Worm (Caenorhabditis elegans): ENCODE results near the gene K07H8.11.

K07H8.11 gene

DNA sequence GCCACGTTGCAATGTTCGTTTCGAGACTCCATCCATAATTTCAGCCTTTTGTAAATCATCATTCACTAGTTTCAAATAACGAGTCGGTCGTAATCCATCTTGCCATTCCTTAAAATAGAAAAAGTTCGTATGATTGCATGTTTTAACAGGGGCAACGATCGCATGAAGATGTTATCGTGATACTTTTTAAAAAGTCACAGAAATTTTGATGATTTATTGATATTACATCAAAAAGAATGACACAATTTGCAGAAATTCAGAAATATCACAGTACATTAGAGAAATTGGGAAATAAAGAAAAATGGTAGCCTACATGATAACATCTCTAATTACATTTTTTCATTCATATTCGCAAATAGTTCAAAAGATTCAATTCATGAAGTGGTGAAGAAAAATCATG, 1.8 kb downstream of the K07H8.11 start:
- TF ChIP-seq unc-62 (GFP tag; optimal IDR thresholded peaks at IDR 0.05) (no peak), nhr-12 (tag; optimal IDR thresholded peaks at IDR 0.05) (no peak), flh-1 (GFP tag; optimal IDR thresholded peaks at IDR 0.05) (no peak), elt-3 (tag; optimal IDR thresholded peaks at IDR 0.05) (no peak), hlh-1 (tag; optimal IDR thresholded peaks at IDR 0.05) (no peak), M03D4.4 (tag; optimal IDR thresholded peaks at IDR 0.05) (no peak), snpc-4 (tag; optimal IDR thresholded peaks at IDR 0.05) (no peak), ces-1 (GFP tag; optimal IDR thresholded peaks at IDR 0.05) (no peak), lin-13 (tag; optimal IDR thresholded peaks at IDR 0.05) (no peak), pha-4 (tag; optimal IDR thresholded peaks at IDR 0.05) (no peak), lsy-2 (tag; optimal IDR thresholded peaks at IDR 0.05) (no peak), drap-1 (GFP tag; optimal IDR thresholded peaks at IDR 0.05) (no peak), mep-1 (tag; optimal IDR thresholded peaks at IDR 0.05) (no peak), bed-3 (GFP tag; optimal IDR thresholded peaks at IDR 0.05) (no peak), nhr-76 (tag; optimal IDR thresholded peaks at IDR 0.05) (no peak), sem-2 (GFP tag; optimal IDR thresholded peaks at IDR 0.05) (no peak), ztf-11 (tag; optimal IDR thresholded peaks at IDR 0.05) (no peak), blmp-1 (tag; optimal IDR thresholded peaks at IDR 0.05) (no peak), tbx-8 (GFP tag; optimal IDR thresholded peaks at IDR 0.05) (no peak)

DNA sequence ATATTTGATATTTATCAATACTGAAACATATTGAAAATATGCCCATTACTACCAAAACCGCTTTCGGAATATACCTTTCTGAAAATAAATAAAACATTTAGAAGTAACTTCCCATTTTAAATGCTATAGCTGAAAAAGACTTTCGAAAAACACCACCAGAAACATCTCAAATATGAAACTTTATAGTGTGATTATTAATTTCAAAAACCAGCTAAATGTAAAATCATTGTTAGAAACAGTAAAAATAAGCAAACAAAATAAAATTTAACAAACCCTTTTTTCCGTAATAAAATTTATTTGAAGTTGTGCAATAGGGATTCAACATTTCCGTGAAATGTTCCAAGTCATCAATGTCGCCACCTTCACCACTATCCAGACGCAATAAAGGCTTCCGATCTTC, 7.1 kb downstream of the K07H8.11 start, which contains the start of the genes K07H8.5 and K07H8.8:
Gene K07H8.5 (plus strand): TSS at position 301 of the 400 bp plus-strand sequence.
Gene K07H8.8 (minus strand): TSS at position 389 of the 400 bp plus-strand sequence.
- TF ChIP-seq nhr-76 (tag; optimal IDR thresholded peaks at IDR 0.05) (no peak), elt-3 (tag; optimal IDR thresholded peaks at IDR 0.05) (no peak), pha-4 (tag; optimal IDR thresholded peaks at IDR 0.05) (no peak)

DNA sequence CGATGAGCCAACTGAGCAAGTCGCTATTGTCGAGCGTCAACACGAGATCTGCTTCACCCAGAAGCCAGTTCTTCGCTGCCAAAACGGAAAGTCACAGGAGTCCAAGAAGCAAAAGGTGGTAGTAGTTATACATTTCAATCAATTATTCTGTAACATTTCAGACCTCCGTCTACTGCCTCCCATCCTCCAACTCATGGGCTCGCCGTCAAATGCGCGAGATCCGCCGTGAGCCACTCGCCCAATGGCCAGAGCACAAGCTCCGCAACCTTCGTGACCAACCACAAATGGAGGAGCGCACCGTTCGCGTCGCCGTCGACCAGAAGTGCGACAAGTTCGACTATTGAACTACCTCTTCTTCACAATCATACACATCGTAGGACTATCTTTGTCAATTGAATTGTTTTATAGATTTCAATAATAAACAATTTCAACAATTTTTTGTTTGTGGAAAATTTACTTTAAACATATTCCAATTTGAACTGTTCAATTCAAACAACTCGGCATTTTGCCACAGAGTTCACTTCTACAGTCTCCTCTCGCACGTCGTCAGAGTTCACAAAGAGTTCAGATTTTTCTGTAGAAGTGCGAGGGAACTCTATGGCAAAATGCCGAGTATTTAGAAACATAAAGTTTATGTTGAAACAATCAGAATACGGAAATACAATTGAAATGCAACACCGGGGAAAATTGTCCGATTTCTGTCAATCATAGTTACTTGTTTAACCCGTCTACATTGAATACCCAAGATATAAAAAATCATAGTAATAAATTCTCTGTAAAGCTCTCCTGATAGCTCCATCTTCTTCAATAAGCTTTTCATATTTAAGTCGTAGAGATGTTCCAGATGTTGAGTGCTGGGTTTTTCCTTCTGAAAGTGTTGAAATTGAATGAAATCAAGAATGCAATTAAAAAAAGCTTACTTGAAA, 8.8 kb downstream of the K07H8.11 start:
- no peak for TF ChIP-seq sem-2 (GFP tag; optimal IDR thresholded peaks at IDR 0.05)
- no peak for TF ChIP-seq hlh-1 (tag; optimal IDR thresholded peaks at IDR 0.05)
- no peak for TF ChIP-seq ztf-11 (tag; optimal IDR thresholded peaks at IDR 0.05)

DNA sequence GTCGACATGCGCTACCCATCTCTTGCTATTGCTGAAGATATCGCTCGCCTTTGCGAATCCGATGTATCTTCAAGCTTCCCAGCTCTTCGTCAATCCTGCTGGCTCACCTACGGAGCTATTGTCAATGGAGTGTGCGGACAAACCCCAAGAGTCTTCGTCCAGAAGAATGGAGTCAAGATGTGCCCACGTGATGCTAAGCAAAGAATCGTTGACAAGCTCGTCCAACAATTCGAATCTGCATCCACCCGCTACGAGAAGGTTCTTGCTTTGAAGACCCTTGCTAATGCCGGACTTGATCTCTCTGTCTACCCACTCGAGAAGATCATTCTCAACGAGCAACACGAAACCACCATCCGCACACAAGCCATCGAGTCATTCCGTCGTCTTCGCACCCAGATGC, 12.5 kb downstream of the K07H8.11 start:
- TF ChIP-seq unc-62 (GFP tag; optimal IDR thresholded peaks at IDR 0.05) = no peak
- no peak for TF ChIP-seq unc-120 (tag; optimal IDR thresholded peaks at IDR 0.05; ENCODE audit: poor library complexity, severe bottlenecking)

DNA sequence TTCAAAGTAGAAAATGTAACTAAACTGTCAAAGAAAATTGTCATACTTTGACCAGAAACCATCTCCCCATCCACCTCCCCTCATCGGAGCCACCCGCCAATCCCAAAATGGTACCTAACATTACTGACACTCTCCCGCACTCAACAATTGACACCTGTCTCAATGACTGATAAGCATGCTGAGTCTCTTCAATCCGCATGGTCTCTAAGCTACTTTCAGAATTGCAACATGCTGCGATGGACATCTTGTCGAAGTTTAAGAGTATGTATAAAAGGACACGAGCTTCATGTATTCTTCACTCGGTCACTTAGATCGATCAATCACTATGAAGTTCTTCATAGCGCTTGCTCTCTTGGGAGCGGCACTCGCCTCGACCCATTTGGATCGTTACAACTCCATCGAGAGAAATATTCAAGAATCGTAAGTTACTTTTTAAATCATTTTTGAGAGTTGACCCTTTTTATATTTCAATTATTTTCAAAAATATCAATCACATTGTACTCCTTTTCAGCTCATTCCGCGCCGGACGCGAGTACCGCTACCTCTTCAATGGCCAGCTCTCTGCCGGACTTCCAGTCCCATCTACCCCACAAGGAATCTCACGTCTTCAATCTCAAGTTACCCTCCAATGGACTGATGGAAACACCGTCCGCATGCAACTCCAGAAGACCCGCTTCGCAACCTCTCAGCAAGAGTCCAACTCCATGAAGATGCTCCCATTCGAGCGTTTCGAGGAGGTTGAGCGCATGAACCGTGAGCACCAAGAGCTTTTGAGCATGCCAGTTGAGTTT, 14.1 kb downstream of the K07H8.11 start, which contains the start of gene vit-6:
Gene vit-6 (plus strand): TSS at position 310 of the 791 bp plus-strand sequence.
- no peak for TF ChIP-seq bed-3 (GFP tag; optimal IDR thresholded peaks at IDR 0.05)
- no peak for TF ChIP-seq M03D4.4 (tag; optimal IDR thresholded peaks at IDR 0.05)
- TF ChIP-seq elt-1 (tag; optimal IDR thresholded peaks at IDR 0.05; ENCODE audit: borderline replicate concordance, insufficient read depth) = no peak
- TF ChIP-seq hlh-1 (tag; optimal IDR thresholded peaks at IDR 0.05) = no peak
- no peak for TF ChIP-seq ham-2 (GFP tag; optimal IDR thresholded peaks at IDR 0.05)
- TF ChIP-seq flh-1 (GFP tag; optimal IDR thresholded peaks at IDR 0.05) = no peak
- no peak for TF ChIP-seq lsy-2 (tag; optimal IDR thresholded peaks at IDR 0.05)
- TF ChIP-seq sptf-1 (tag; optimal IDR thresholded peaks at IDR 0.05) = no peak
- TF ChIP-seq elt-3 (tag; optimal IDR thresholded peaks at IDR 0.05) = no peak
- TF ChIP-seq lin-32 (GFP tag; optimal IDR thresholded peaks at IDR 0.05) = no peak
- TF ChIP-seq nhr-12 (tag; optimal IDR thresholded peaks at IDR 0.05) = no peak
- TF ChIP-seq zip-8 (tag; optimal IDR thresholded peaks at IDR 0.05) = no peak
- no peak for TF ChIP-seq lin-13 (tag; optimal IDR thresholded peaks at IDR 0.05)
- TF ChIP-seq ceh-43 (GFP tag; optimal IDR thresholded peaks at IDR 0.05) = no peak
- no peak for TF ChIP-seq nhr-28 (tag; optimal IDR thresholded peaks at IDR 0.05)
- no peak for TF ChIP-seq unc-39 (tag; optimal IDR thresholded peaks at IDR 0.05)
- no peak for TF ChIP-seq drap-1 (GFP tag; optimal IDR thresholded peaks at IDR 0.05)
